Fruit fly (Drosophila melanogaster): ENCODE measurements around the gene CG3081.

DNA sequence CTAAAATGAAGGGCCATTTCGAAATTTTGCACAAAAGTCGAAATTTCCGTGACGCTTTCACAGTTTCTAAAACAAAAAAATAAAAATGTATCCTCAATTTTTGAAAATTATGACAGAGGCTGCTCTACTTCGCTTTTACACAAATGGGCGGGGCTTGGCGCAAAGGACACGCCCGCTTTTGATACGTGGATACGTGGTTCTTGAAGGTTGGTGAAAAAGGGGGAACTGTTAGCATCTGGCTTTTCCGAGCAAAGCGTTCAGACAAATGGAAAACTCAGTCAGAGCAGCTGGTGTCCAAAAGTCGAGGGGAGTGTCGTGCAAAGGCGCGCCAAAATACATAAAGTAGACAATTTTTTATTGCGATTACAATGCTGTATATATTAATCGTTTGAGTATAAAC is 981 bp upstream of the CG3081 start, which contains the start of gene CG3062:
- TF ChIP-seq CG8478 (optimal IDR thresholded peaks at IDR 0.05) (no peak), CTCF (optimal IDR thresholded peaks at IDR 0.05) (no peak)

Data from S2 (cell line).